Fruit fly (Drosophila melanogaster) whole organism, embryonic: ENCODE results near the gene Rab3GAP1.
A peak's percentile ranks its signal among the peaks of the same experiment; 100 is the strongest.

ENCODE experiments used
- ATbp ChIP-seq: fragments of 200-800 bp; sonication (Bioruptor generic); optimal IDR thresholded peaks from 2 replicates; lab custom pipeline; 2017; ENCODE audit warnings: missing biosample characterization, mild to moderate bottlenecking, missing genetic modification characterization, missing genetic modification reagents
- C15 ChIP-seq: fragments of 200-800 bp; sonication (Bioruptor generic); IDR thresholded peaks from 3 replicates; pipeline ENCODE4 v1.3.6; 2022; ENCODE audit warnings: missing biosample characterization, missing genetic modification characterization
- CG10209 ChIP-seq: fragments of 200-800 bp; sonication (Bioruptor generic); optimal IDR thresholded peaks from 3 replicates; lab custom pipeline; 2017; ENCODE audit warnings: missing biosample characterization, mild to moderate bottlenecking, missing genetic modification characterization, missing genetic modification reagents
- CG10321 ChIP-seq: fragments of 200-800 bp; sonication (Bioruptor generic); IDR thresholded peaks from 2 replicates; pipeline ENCODE4 v1.3.6; 2022; ENCODE audit warnings: missing biosample characterization, missing genetic modification characterization
- CG10959 ChIP-seq: fragments of 200-800 bp; sonication (Bioruptor generic); IDR thresholded peaks from 2 replicates; pipeline ENCODE4 v1.3.6; 2022; ENCODE audit warnings: missing biosample characterization, missing genetic modification characterization
- CG11456 ChIP-seq: fragments of 200-800 bp; sonication (Bioruptor generic); IDR thresholded peaks from 3 replicates; pipeline ENCODE4 v1.3.6; 2022; ENCODE audit warnings: missing biosample characterization, missing genetic modification characterization
- CG11696 ChIP-seq: fragments of 200-800 bp; sonication (Bioruptor generic); IDR thresholded peaks from 2 replicates; pipeline ENCODE4 v1.3.6; 2022; ENCODE audit warnings: missing biosample characterization, missing genetic modification characterization
- CG12391 ChIP-seq: fragments of 200-800 bp; sonication (Bioruptor generic); optimal IDR thresholded peaks from 3 replicates; lab custom pipeline; 2018; ENCODE audit warnings: missing biosample characterization, mild to moderate bottlenecking, missing genetic modification characterization, moderate library complexity
- CG13296 ChIP-seq: fragments of 200-800 bp; sonication (Bioruptor generic); optimal IDR thresholded peaks from 3 replicates; lab custom pipeline; 2018; ENCODE audit warnings: missing biosample characterization, mild to moderate bottlenecking, missing genetic modification characterization
- CG13424 ChIP-seq: fragments of 200-800 bp; sonication (Bioruptor generic); optimal IDR thresholded peaks from 2 replicates; lab custom pipeline; 2019; ENCODE audit warnings: missing biosample characterization, mild to moderate bottlenecking, missing genetic modification characterization, moderate library complexity
- CG13624 ChIP-seq: fragments of 200-800 bp; sonication (Bioruptor generic); optimal IDR thresholded peaks from 2 replicates; lab custom pipeline; 2016; ENCODE audit warnings: missing biosample characterization, missing genetic modification characterization
- CG13775 ChIP-seq: fragments of 200-800 bp; sonication (Bioruptor generic); optimal IDR thresholded peaks from 3 replicates; lab custom pipeline; 2017; ENCODE audit warnings: missing biosample characterization, mild to moderate bottlenecking, missing genetic modification characterization
- CG17359 ChIP-seq: fragments of 200-800 bp; sonication (Bioruptor generic); optimal IDR thresholded peaks from 3 replicates; lab custom pipeline; 2018; ENCODE audit warnings: missing biosample characterization, mild to moderate bottlenecking, missing genetic modification characterization, moderate library complexity
- CG2120 ChIP-seq: fragments of 200-800 bp; sonication (Bioruptor generic); optimal IDR thresholded peaks from 3 replicates; lab custom pipeline; 2016; ENCODE audit warnings: missing biosample characterization, missing genetic modification characterization
- CG30020 ChIP-seq: fragments of 200-800 bp; optimal IDR thresholded peaks from 2 replicates; lab custom pipeline; 2019; ENCODE audit warnings: missing biosample characterization, mild to moderate bottlenecking, missing genetic modification characterization, moderate library complexity
- CG31388 ChIP-seq: fragments of 200-800 bp; sonication (Bioruptor generic); optimal IDR thresholded peaks from 2 replicates; lab custom pipeline; 2016; ENCODE audit warnings: missing biosample characterization, missing genetic modification characterization
- CG32772 ChIP-seq: fragments of 200-800 bp; sonication (Bioruptor generic); IDR thresholded peaks from 2 replicates; pipeline ENCODE4 v1.3.6; 2022; ENCODE audit warnings: missing biosample characterization, missing genetic modification characterization
- CG3838 ChIP-seq: fragments of 200-800 bp; sonication (Bioruptor generic); optimal IDR thresholded peaks from 3 replicates; lab custom pipeline; 2016; ENCODE audit warnings: missing biosample characterization, missing genetic modification characterization
- CG43689 ChIP-seq: fragments of 200-800 bp; sonication (Bioruptor generic); IDR thresholded peaks from 2 replicates; pipeline ENCODE4 v1.3.6; 2022; ENCODE audit warnings: missing biosample characterization, missing genetic modification characterization
- CG5180 ChIP-seq: fragments of 200-800 bp; sonication (Bioruptor generic); optimal IDR thresholded peaks from 3 replicates; lab custom pipeline; 2017; ENCODE audit warnings: missing biosample characterization, missing genetic modification characterization, mild to moderate bottlenecking, moderate library complexity, missing genetic modification reagents
- CG6791 ChIP-seq: fragments of 200-800 bp; sonication (Bioruptor generic); IDR thresholded peaks from 3 replicates; pipeline ENCODE4 v1.3.6; 2022; ENCODE audit warnings: missing biosample characterization, missing genetic modification characterization; ENCODE audit not compliant: partially characterized antibody
- CoRest ChIP-seq: fragments of 200-800 bp; sonication (Bioruptor generic); optimal IDR thresholded peaks from 3 replicates; lab custom pipeline; 2018; ENCODE audit warnings: missing biosample characterization, mild to moderate bottlenecking, missing genetic modification characterization, moderate library complexity
- Dll ChIP-seq: fragments of 200-800 bp; sonication (Bioruptor generic); IDR thresholded peaks from 4 replicates; pipeline ENCODE4 v1.3.6; 2022; ENCODE audit warnings: missing biosample characterization, missing genetic modification characterization; ENCODE audit not compliant: partially characterized antibody
- Ets97D ChIP-seq: fragments of 200-800 bp; sonication (Bioruptor generic); optimal IDR thresholded peaks from 3 replicates; lab custom pipeline; 2016; ENCODE audit warnings: missing biosample characterization, missing genetic modification characterization
- GATAe ChIP-seq: fragments of 200-800 bp; sonication (Bioruptor generic); conservative IDR thresholded peaks from 2 replicates; pipeline ENCODE4 v1.3.6; 2022; ENCODE audit warnings: missing biosample characterization, missing genetic modification characterization
- HmgZ ChIP-seq: fragments of 200-800 bp; sonication (Bioruptor generic); optimal IDR thresholded peaks from 2 replicates; lab custom pipeline; 2018; ENCODE audit warnings: missing biosample characterization, mild to moderate bottlenecking, missing genetic modification characterization
- Hmr ChIP-seq: fragments of 200-800 bp; sonication (Bioruptor generic); optimal IDR thresholded peaks from 3 replicates; lab custom pipeline; 2017; ENCODE audit warnings: mild to moderate bottlenecking, missing biosample characterization, missing genetic modification reagents, missing genetic modification characterization
- Hr51 ChIP-seq, 2 experiments: fragments of 200-800 bp; sonication (Bioruptor generic); optimal IDR thresholded peaks; 2 replicates in 1 of 2; 3 replicates in 1 of 2; lab custom pipeline; 2016 to 2018; ENCODE audit warnings: missing biosample characterization in 2 of 2, missing genetic modification characterization in 2 of 2, mild to moderate bottlenecking in 1 of 2, moderate library complexity in 1 of 2
- Hr78 ChIP-seq, 2 experiments: fragments of 200-800 bp in 1 of 2; fragments of >200 bp in 1 of 2; sonication (Bioruptor generic) in 1 of 2; optimal IDR thresholded peaks; 2 replicates each; lab custom pipeline; 2017 to 2019; ENCODE audit warnings: missing biosample characterization in 2 of 2, missing genetic modification characterization in 2 of 2, mild to moderate bottlenecking in 1 of 2, moderate library complexity in 1 of 2
- MTF-1 ChIP-seq: fragments of 200-800 bp; sonication (Bioruptor generic); optimal IDR thresholded peaks from 2 replicates; lab custom pipeline; 2018; ENCODE audit warnings: missing biosample characterization, mild to moderate bottlenecking, missing genetic modification characterization, borderline replicate concordance
- Nf-YA ChIP-seq: fragments of 200-800 bp; sonication (Bioruptor generic); IDR thresholded peaks from 2 replicates; pipeline ENCODE4 v1.3.6; 2022; ENCODE audit warnings: missing biosample characterization, missing genetic modification characterization
- Opbp ChIP-seq: fragments of 200-800 bp; sonication (Bioruptor generic); IDR thresholded peaks from 3 replicates; pipeline ENCODE4 v1.3.6; 2022; ENCODE audit warnings: missing biosample characterization, missing genetic modification characterization; ENCODE audit not compliant: partially characterized antibody
- Xbp1 ChIP-seq: fragments of 200-800 bp; sonication (Bioruptor generic); optimal IDR thresholded peaks from 3 replicates; lab custom pipeline; 2016; ENCODE audit warnings: missing biosample characterization, mild to moderate bottlenecking, missing genetic modification characterization
- ato ChIP-seq: fragments of 200-800 bp; sonication (Bioruptor generic); IDR thresholded peaks from 2 replicates; pipeline ENCODE4 v1.3.6; 2022; ENCODE audit warnings: missing biosample characterization, missing genetic modification characterization; ENCODE audit not compliant: partially characterized antibody
- caup ChIP-seq: fragments of 200-800 bp; sonication (Bioruptor generic); optimal IDR thresholded peaks from 3 replicates; lab custom pipeline; 2017; ENCODE audit warnings: missing biosample characterization, mild to moderate bottlenecking, missing genetic modification characterization, moderate library complexity; ENCODE audit not compliant: severe bottlenecking
- chif ChIP-seq, 2 experiments: fragments of 200-800 bp; sonication (Bioruptor generic); optimal IDR thresholded peaks; 3 replicates each; lab custom pipeline; 2016; ENCODE audit warnings: missing biosample characterization in 2 of 2, missing genetic modification characterization in 2 of 2
- exex ChIP-seq: fragments of 200-800 bp; sonication (Bioruptor generic); optimal IDR thresholded peaks from 4 replicates; lab custom pipeline; 2018; ENCODE audit warnings: missing biosample characterization, mild to moderate bottlenecking, missing genetic modification characterization, moderate library complexity
- gfzf ChIP-seq: fragments of 200-800 bp; sonication (Bioruptor generic); optimal IDR thresholded peaks from 2 replicates; lab custom pipeline; 2016; ENCODE audit warnings: missing biosample characterization, mild to moderate bottlenecking, missing genetic modification characterization, moderate library complexity
- grn ChIP-seq: fragments of 200-800 bp; sonication (Bioruptor generic); optimal IDR thresholded peaks from 3 replicates; lab custom pipeline; 2017; ENCODE audit warnings: missing biosample characterization, missing genetic modification characterization
- hbn ChIP-seq: fragments of 200-800 bp; sonication (Bioruptor generic); IDR thresholded peaks from 2 replicates; pipeline ENCODE4 v1.3.6; 2022; ENCODE audit warnings: missing biosample characterization, missing genetic modification characterization; ENCODE audit not compliant: partially characterized antibody
- kay ChIP-seq: fragments of 200-800 bp; sonication (Bioruptor generic); optimal IDR thresholded peaks from 2 replicates; lab custom pipeline; 2016; ENCODE audit warnings: missing biosample characterization, missing genetic modification characterization
- oc ChIP-seq: fragments of 200-800 bp; sonication (Bioruptor generic); optimal IDR thresholded peaks from 2 replicates; lab custom pipeline; 2018; ENCODE audit warnings: missing biosample characterization, mild to moderate bottlenecking, missing genetic modification characterization, moderate library complexity
- slou ChIP-seq: fragments of 200-800 bp; sonication (Bioruptor generic); optimal IDR thresholded peaks from 3 replicates; lab custom pipeline; 2016; ENCODE audit warnings: missing biosample characterization, missing genetic modification characterization
- sr ChIP-seq: fragments of 200-800 bp; sonication (Bioruptor generic); IDR thresholded peaks from 3 replicates; pipeline ENCODE4 v1.3.6; 2022; ENCODE audit warnings: missing biosample characterization, missing genetic modification characterization
- tgo ChIP-seq: fragments of 200-800 bp; sonication (Bioruptor generic); IDR thresholded peaks from 3 replicates; pipeline ENCODE4 v1.3.6; 2022; ENCODE audit warnings: missing biosample characterization, missing genetic modification characterization
- ttk ChIP-seq: fragments of 200-800 bp; sonication (Bioruptor generic); IDR thresholded peaks from 2 replicates; pipeline ENCODE4 v2.1.2; 2022; ENCODE audit warnings: missing biosample characterization, missing genetic modification characterization
- tx ChIP-seq: fragments of 200-800 bp; sonication (Bioruptor generic); optimal IDR thresholded peaks from 2 replicates; lab custom pipeline; 2016; ENCODE audit warnings: missing biosample characterization, missing genetic modification characterization
- yki ChIP-seq: fragments of >200 bp; optimal IDR thresholded peaks from 3 replicates; lab custom pipeline; 2018
- zen2 ChIP-seq: fragments of 200-800 bp; sonication (Bioruptor generic); IDR thresholded peaks from 3 replicates; pipeline ENCODE4 v1.3.6; 2022; ENCODE audit warnings: missing biosample characterization, missing genetic modification characterization; ENCODE audit not compliant: partially characterized antibody

The Rab3GAP1 gene

dm6 chr2L:1651053-1651452, 40.1 kb upstream of the Rab3GAP1 start, which contains the start of gene chinmo (continued):
- TF ChIP-seq CG12391 (tag; lab: Kevin White, UChicago): no peak
- TF ChIP-seq CG10959 (GFP tag; lab: Robert Waterston, UW): no peak
- peak; percentile 17 for TF ChIP-seq CG5180 (GFP tag; lab: Kevin White, UChicago)
- no peak for TF ChIP-seq CG13424 (tag; lab: Kevin White, UChicago)
- TF ChIP-seq MTF-1: peak; percentile 15
- TF ChIP-seq slou (GFP tag; lab: Kevin White, UChicago): no peak
- 0 out of 4 replicates have a peak, but pooled peaks have one; percentile 23 for TF ChIP-seq Dll
- TF ChIP-seq Ets97D (GFP tag; lab: Kevin White, UChicago): no peak
- TF ChIP-seq Hmr (GFP tag; lab: Kevin White, UChicago): peak; percentile 16
- TF ChIP-seq CG2120 (GFP tag; lab: Kevin White, UChicago): peak; percentile 5
- TF ChIP-seq CG11456 (GFP tag; lab: Robert Waterston, UW): peak; percentile 62; the same call in 2 of the 3 replicates
- peak; percentile 41 for TF ChIP-seq caup (GFP tag; lab: Kevin White, UChicago)
- no peak for TF ChIP-seq GATAe
- TF ChIP-seq CG11696: no peak
- TF ChIP-seq gfzf (GFP tag; lab: Kevin White, UChicago): no peak
- peak; percentile 9 for TF ChIP-seq HmgZ (tag; lab: Kevin White, UChicago)
- no peak for TF ChIP-seq CoRest (tag; lab: Kevin White, UChicago)
- TF ChIP-seq Hr51 (GFP tag; optimal IDR thresholded peaks at IDR 0.05; lab: Kevin White, UChicago): peak in 1 of 2 experiments; percentile 17
- no peak for TF ChIP-seq CG10209 (GFP tag; lab: Kevin White, UChicago)
- TF ChIP-seq C15 (GFP tag; lab: Robert Waterston, UW): no peak
- no peak for TF ChIP-seq kay (GFP tag; lab: Kevin White, UChicago)
- TF ChIP-seq CG13775 (GFP tag; lab: Kevin White, UChicago): no peak
- TF ChIP-seq Opbp: peak; percentile 64; the same call in 1 of the 3 replicates
- TF ChIP-seq ATbp (GFP tag; lab: Kevin White, UChicago): no peak
- no peak for TF ChIP-seq CG32772 (GFP tag; lab: Robert Waterston, UW)
- TF ChIP-seq yki (lab: Kevin White, UChicago): peak; percentile 48
- no peak for TF ChIP-seq CG43689 (GFP tag; lab: Robert Waterston, UW)
- TF ChIP-seq CG17359 (tag; lab: Kevin White, UChicago): peak; percentile 14
- TF ChIP-seq tx (GFP tag; lab: Kevin White, UChicago): no peak
- TF ChIP-seq ato (GFP tag; lab: Robert Waterston, UW): 0 out of 2 replicates have a peak, but pooled peaks have one; percentile 42
- 0 out of 2 replicates have a peak, but pooled peaks have one; percentile 22 for TF ChIP-seq Nf-YA
- TF ChIP-seq grn (GFP tag; lab: Kevin White, UChicago): no peak
- TF ChIP-seq chif (GFP tag; optimal IDR thresholded peaks at IDR 0.05; lab: Kevin White, UChicago): no peak
- no peak for TF ChIP-seq tgo
- no peak for TF ChIP-seq Xbp1 (GFP tag; lab: Kevin White, UChicago)
- no peak for TF ChIP-seq hbn (GFP tag; lab: Robert Waterston, UW)
- no peak for TF ChIP-seq CG31388
- no peak for TF ChIP-seq zen2
- no peak for TF ChIP-seq CG30020 (tag; lab: Kevin White, UChicago)
- TF ChIP-seq CG13296 (GFP tag; lab: Kevin White, UChicago): peak; percentile 24
- TF ChIP-seq CG3838 (GFP tag; lab: Kevin White, UChicago): no peak
- TF ChIP-seq oc (tag; lab: Kevin White, UChicago): peak; percentile 77
- TF ChIP-seq CG13624 (GFP tag; lab: Kevin White, UChicago): peak; percentile 22
- peak; percentile 65; the same call in 1 of the 3 replicates for TF ChIP-seq sr (GFP tag; lab: Robert Waterston, UW)
- TF ChIP-seq exex (tag; lab: Kevin White, UChicago): no peak
- TF ChIP-seq ttk (GFP tag; lab: Robert Waterston, UW): no peak
- TF ChIP-seq Hr78 (GFP tag; optimal IDR thresholded peaks at IDR 0.05; lab: Kevin White, UChicago): no peak
- 0 out of 3 replicates have a peak, but pooled peaks have one; percentile 11 for TF ChIP-seq CG6791 (GFP tag; lab: Robert Waterston, UW)
- TF ChIP-seq CG10321 (GFP tag; lab: Robert Waterston, UW): peak; percentile 25; the same call in 1 of the 2 replicates
